Worm (Caenorhabditis elegans): ENCODE measurements around the gene clp-7.

- TF ChIP-seq F26F4.8 (GFP tag; conservative IDR thresholded peaks at IDR 0.05): no peak
- no peak for TF ChIP-seq ces-1 (GFP tag; optimal IDR thresholded peaks at IDR 0.05)
- TF ChIP-seq nhr-11 (tag; optimal IDR thresholded peaks at IDR 0.05): no peak
- no peak for TF ChIP-seq fos-1 (tag; optimal IDR thresholded peaks at IDR 0.05)
- no peak for TF ChIP-seq ceh-82 (tag; optimal IDR thresholded peaks at IDR 0.05)
- TF ChIP-seq lin-39 (tag; optimal IDR thresholded peaks at IDR 0.05): no peak
- no peak for TF ChIP-seq nhr-28 (tag; optimal IDR thresholded peaks at IDR 0.05)
Observed at ce11 chrIV:1430261-1430660, 15.5 kb downstream of the clp-7 start, which contains the start of gene Y77E11A.23.
